Worm (Caenorhabditis elegans) whole organism, L4 larva: Measurements from ENCODE around the gene ZC412.3.

Experiments
- R02D3.7 ChIP-seq: fragments of 150-350 bp; sonication (generic microtip); optimal IDR thresholded peaks from 3 replicates; lab custom pipeline; 2014; ENCODE audit warnings: missing biosample characterization, missing genetic modification characterization
- ama-1 ChIP-seq: fragments of 150-350 bp; optimal IDR thresholded peaks from 2 replicates; lab custom pipeline; 2014; ENCODE audit warnings: inconsistent platforms, mixed read lengths
- hlh-30 ChIP-seq: sonication (generic microtip); optimal IDR thresholded peaks from 2 replicates; lab custom pipeline; 2017; ENCODE audit warnings: antibody characterized with exemption, mild to moderate bottlenecking, missing genetic modification characterization, missing compliant biosample characterization; ENCODE audit not compliant: insufficient read depth
- lim-7 ChIP-seq: fragments of 200-800 bp; sonication (Bioruptor generic); IDR thresholded peaks from 2 replicates; pipeline ENCODE4 v1.3.6; 2022; ENCODE audit warnings: missing genetic modification characterization, missing compliant biosample characterization
- mdl-1 ChIP-seq, 2 experiments: fragments of 150-350 bp in 1 of 2; sonication (generic microtip) in 1 of 2; optimal IDR thresholded peaks; 2 replicates each; lab custom pipeline; 2014 to 2017; ENCODE audit warnings: missing biosample characterization in 2 of 2, missing genetic modification characterization in 2 of 2
- mxl-3 ChIP-seq: fragments of 200-800 bp; sonication (Bioruptor generic); optimal IDR thresholded peaks from 2 replicates; lab custom pipeline; 2018; ENCODE audit warnings: mild to moderate bottlenecking, missing genetic modification characterization, missing compliant biosample characterization
- nhr-237 ChIP-seq: sonication (generic microtip); optimal IDR thresholded peaks from 2 replicates; lab custom pipeline; 2017; ENCODE audit warnings: missing biosample characterization, missing genetic modification characterization
- nhr-28 ChIP-seq: fragments of 150-350 bp; optimal IDR thresholded peaks from 2 replicates; lab custom pipeline; 2014; ENCODE audit warnings: missing biosample characterization, missing genetic modification characterization
- pha-4 ChIP-seq, 2 experiments: fragments of 150-350 bp in 1 of 2; fragments of 200-800 bp in 1 of 2; sonication (Bioruptor generic) in 1 of 2; IDR thresholded peaks in 1 of 2; optimal IDR thresholded peaks in 1 of 2; 2 replicates each; pipeline versions ENCODE4 v1.3.6 to Lab custom; 2014 to 2022; ENCODE audit warnings: missing genetic modification characterization in 2 of 2, missing genetic modification reagents in 2 of 2, missing biosample characterization in 1 of 2, missing compliant biosample characterization in 1 of 2

DNA sequence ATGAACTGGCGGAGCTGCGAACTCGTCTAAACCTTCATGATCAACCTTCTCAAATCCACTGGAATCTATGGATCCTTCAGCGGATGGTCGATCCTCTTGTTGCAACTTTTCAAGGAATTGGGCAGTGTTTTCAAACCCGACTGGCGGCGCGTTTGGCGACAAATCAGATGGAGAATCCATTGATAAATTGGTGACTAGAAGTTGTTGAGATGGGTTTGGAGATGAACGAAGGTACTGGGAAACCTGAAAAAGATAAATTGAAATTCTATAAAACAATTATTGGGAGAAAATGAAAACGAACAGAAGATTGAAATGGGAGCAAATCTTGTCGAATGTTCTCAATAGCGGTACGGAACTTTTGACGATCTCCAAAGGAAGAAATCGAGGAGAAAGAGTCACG is 33.2 kb downstream of the ZC412.3 start:
- TF ChIP-seq R02D3.7 (no peak), pha-4 (GFP tag; IDR thresholded peaks at IDR 0.05; lab: Robert Waterston, UW) (no peak), pha-4 (tag; optimal IDR thresholded peaks at IDR 0.05; lab: Kevin White, UChicago) (no peak), mdl-1 (tag; optimal IDR thresholded peaks at IDR 0.05; lab: Kevin White, UChicago) (no peak), mxl-3 (GFP tag; lab: Kevin White, UChicago) (no peak), nhr-237 (tag; lab: Kevin White, UChicago) (no peak), lim-7 (no peak), ama-1 (lab: Kevin White, UChicago) (no peak), nhr-28 (no peak), hlh-30 (no peak)
